Worm (Caenorhabditis elegans) whole organism, young adult: ENCODE results near the gene C28D4.7.

Experiments
- Y79H2A.3 ChIP-seq: fragments of 200-800 bp; sonication (Bioruptor generic); conservative IDR thresholded peaks from 2 replicates; pipeline ENCODE4 v1.3.6; 2022; ENCODE audit warnings: missing genetic modification reagents, missing genetic modification characterization, missing compliant biosample characterization
- Y95B8A.8 ChIP-seq: fragments of 200-800 bp; sonication (Bioruptor generic); IDR thresholded peaks from 2 replicates; pipeline ENCODE4 v1.3.6; 2022; ENCODE audit warnings: missing genetic modification reagents, missing genetic modification characterization, missing compliant biosample characterization
- ZK185.1 ChIP-seq: sonication (generic microtip); optimal IDR thresholded peaks from 2 replicates; lab custom pipeline; 2016; ENCODE audit warnings: mild to moderate bottlenecking, missing genetic modification characterization, missing compliant biosample characterization; ENCODE audit not compliant: poor library complexity, severe bottlenecking
- ama-1 ChIP-seq, 3 experiments: fragments of 150-350 bp in 1 of 3; sonication (generic microtip) in 2 of 3; optimal IDR thresholded peaks; 2 replicates each; lab custom pipeline; 2014 to 2018; ENCODE audit warnings: missing biosample characterization in 2 of 3, missing genetic modification characterization in 2 of 3, missing genetic modification reagents in 2 of 3
- egl-44 ChIP-seq: fragments of 200-800 bp; sonication (Bioruptor generic); IDR thresholded peaks from 2 replicates; pipeline ENCODE4 v1.3.6; 2022; ENCODE audit warnings: missing genetic modification reagents, missing genetic modification characterization, missing compliant biosample characterization
- lin-35 ChIP-seq, 3 experiments: fragments of 150-350 bp in 2 of 3; sonication (generic microtip) in 1 of 3; optimal IDR thresholded peaks; 2 replicates each; lab custom pipeline; 2014 to 2018; ENCODE audit warnings: missing biosample characterization in 3 of 3, missing genetic modification characterization in 3 of 3, missing genetic modification reagents in 3 of 3
- lin-54 ChIP-seq: fragments of 200-800 bp; sonication (Bioruptor generic); optimal IDR thresholded peaks from 2 replicates; lab custom pipeline; 2018; ENCODE audit warnings: mild to moderate bottlenecking, missing genetic modification characterization, missing compliant biosample characterization
- snpc-4 ChIP-seq, 5 experiments: fragments of 150-350 bp in 1 of 5; sonication (generic microtip) in 4 of 5; optimal IDR thresholded peaks; 2 replicates each; lab custom pipeline; 2014 to 2018; ENCODE audit warnings: missing genetic modification characterization in 5 of 5, missing biosample characterization in 3 of 5, antibody characterized with exemption in 2 of 5, mild to moderate bottlenecking in 2 of 5, missing compliant biosample characterization in 2 of 5, missing genotype in 2 of 5, moderate library complexity in 2 of 5, missing genetic modification reagents in 1 of 5
- unc-62 ChIP-seq: fragments of 150-350 bp; optimal IDR thresholded peaks from 2 replicates; lab custom pipeline; 2014; ENCODE audit warnings: missing biosample characterization, missing genetic modification reagents, missing genetic modification characterization
- zim-3 ChIP-seq: sonication (generic microtip); optimal IDR thresholded peaks from 2 replicates; lab custom pipeline; 2017; ENCODE audit warnings: mild to moderate bottlenecking, missing genetic modification characterization, moderate library complexity, missing compliant biosample characterization
- ztf-22 ChIP-seq: fragments of 200-800 bp; sonication (Bioruptor generic); optimal IDR thresholded peaks from 2 replicates; lab custom pipeline; 2018; ENCODE audit warnings: mild to moderate bottlenecking, missing genetic modification characterization, moderate library complexity, missing compliant biosample characterization

ce11 chrIV:9692874-9693273 is 50.1 kb downstream of the C28D4.7 start, which contains the start of gene twk-9:
- no peak for TF ChIP-seq zim-3
- no peak for TF ChIP-seq Y95B8A.8
- no peak for TF ChIP-seq snpc-4 (GFP tag; optimal IDR thresholded peaks at IDR 0.05; lab: Kevin White, UChicago)
- no peak for TF ChIP-seq snpc-4 (tag; optimal IDR thresholded peaks at IDR 0.05; lab: Kevin White, UChicago)
- no peak for TF ChIP-seq unc-62 (GFP tag; lab: Kevin White, UChicago)
- no peak for TF ChIP-seq ZK185.1
- TF ChIP-seq Y79H2A.3 (GFP tag; lab: Robert Waterston, UW), result no peak
- TF ChIP-seq ztf-22, result no peak
- no peak for TF ChIP-seq ama-1 (optimal IDR thresholded peaks at IDR 0.05; lab: Kevin White, UChicago)
- no peak for TF ChIP-seq ama-1 (GFP tag; optimal IDR thresholded peaks at IDR 0.05; lab: Kevin White, UChicago)
- TF ChIP-seq egl-44 (GFP tag; lab: Robert Waterston, UW), result no peak
- no peak for TF ChIP-seq lin-54 (GFP tag; lab: Kevin White, UChicago)
- TF ChIP-seq lin-35 (GFP tag; optimal IDR thresholded peaks at IDR 0.05; lab: Kevin White, UChicago), result no peak
